Worm (Caenorhabditis elegans) whole organism, L3 larva: ENCODE measurements around the gene srz-5.

Source experiments
- ceh-9 ChIP-seq: sonication (generic microtip); optimal IDR thresholded peaks from 2 replicates; lab custom pipeline; 2018; ENCODE audit warnings: missing biosample characterization, missing genetic modification characterization
- elt-1 ChIP-seq: fragments of 150-350 bp; optimal IDR thresholded peaks from 2 replicates; lab custom pipeline; 2014; ENCODE audit warnings: missing biosample characterization, missing genetic modification characterization
- fos-1 ChIP-seq: fragments of 150-350 bp; optimal IDR thresholded peaks from 2 replicates; lab custom pipeline; 2014; ENCODE audit warnings: missing biosample characterization, missing genetic modification characterization
- lin-15B ChIP-seq: fragments of 150-350 bp; optimal IDR thresholded peaks from 2 replicates; lab custom pipeline; 2014; ENCODE audit warnings: missing biosample characterization, missing genetic modification characterization
- nhr-237 ChIP-seq: fragments of 150-350 bp; optimal IDR thresholded peaks from 2 replicates; lab custom pipeline; 2014; ENCODE audit warnings: missing biosample characterization, missing genetic modification characterization
- nhr-28 ChIP-seq: fragments of 150-350 bp; optimal IDR thresholded peaks from 2 replicates; lab custom pipeline; 2014; ENCODE audit warnings: missing biosample characterization, missing genetic modification characterization
- snpc-4 ChIP-seq: fragments of 150-350 bp; optimal IDR thresholded peaks from 2 replicates; lab custom pipeline; 2014; ENCODE audit warnings: missing biosample characterization, missing genetic modification characterization
- unc-39 ChIP-seq: sonication (generic microtip); optimal IDR thresholded peaks from 4 replicates; lab custom pipeline; 2017; ENCODE audit warnings: missing biosample characterization, missing genetic modification characterization

DNA sequence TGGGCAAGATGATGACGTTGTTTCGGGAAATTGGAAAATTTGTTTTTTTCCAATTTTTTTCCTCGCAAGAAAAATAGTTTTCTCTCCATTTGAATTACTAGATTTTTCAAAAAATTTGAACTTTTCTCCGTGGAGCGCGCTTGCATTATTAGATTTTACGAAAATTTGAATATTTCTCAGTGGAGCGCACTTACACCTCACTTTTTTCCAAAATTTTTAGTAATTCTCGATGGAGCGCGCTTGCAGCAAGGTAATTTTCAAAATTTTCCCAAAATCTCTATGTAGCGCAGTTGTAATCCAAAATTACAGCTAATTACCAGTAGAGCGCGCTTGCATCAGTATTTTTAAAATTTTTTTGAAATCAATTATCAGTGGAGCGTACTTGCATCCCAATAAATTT lies 40.1 kb upstream of the srz-5 start:
- TF ChIP-seq nhr-28, result no peak
- no peak for TF ChIP-seq fos-1
- no peak for TF ChIP-seq unc-39 (tag; lab: Kevin White, UChicago)
- TF ChIP-seq snpc-4 (tag; lab: Kevin White, UChicago), result no peak
- no peak for TF ChIP-seq nhr-237 (tag; lab: Kevin White, UChicago)
- no peak for TF ChIP-seq elt-1 (tag; lab: Kevin White, UChicago)
- no peak for TF ChIP-seq ceh-9 (tag; lab: Kevin White, UChicago)
- TF ChIP-seq lin-15B, result no peak
